Worm (Caenorhabditis elegans) whole organism, late embryonic: ENCODE results near the gene E02H1.6.

Experiments used
- ama-1 ChIP-seq: fragments of 150-350 bp; optimal IDR thresholded peaks from 2 replicates; lab custom pipeline; 2014
- ceh-14 ChIP-seq: sonication (generic microtip); optimal IDR thresholded peaks from 2 replicates; lab custom pipeline; 2016; ENCODE audit warnings: missing genotype, missing genetic modification characterization, missing compliant biosample characterization
- ceh-18 ChIP-seq: sonication (generic microtip); optimal IDR thresholded peaks from 2 replicates; lab custom pipeline; 2016; ENCODE audit warnings: missing genetic modification characterization, missing compliant biosample characterization
- ceh-2 ChIP-seq: sonication (generic microtip); optimal IDR thresholded peaks from 2 replicates; lab custom pipeline; 2016; ENCODE audit warnings: missing genotype, missing genetic modification characterization, missing compliant biosample characterization
- ceh-30 ChIP-seq: fragments of 150-350 bp; optimal IDR thresholded peaks from 2 replicates; lab custom pipeline; 2014; ENCODE audit warnings: missing biosample characterization, missing genetic modification characterization
- ceh-31 ChIP-seq: sonication (generic microtip); optimal IDR thresholded peaks from 2 replicates; lab custom pipeline; 2016; ENCODE audit warnings: missing genetic modification characterization, missing compliant biosample characterization
- ceh-34 ChIP-seq: sonication (generic microtip); optimal IDR thresholded peaks from 2 replicates; lab custom pipeline; 2016; ENCODE audit warnings: mild to moderate bottlenecking, missing genetic modification characterization, missing compliant biosample characterization
- ceh-48 ChIP-seq: sonication (generic microtip); optimal IDR thresholded peaks from 2 replicates; lab custom pipeline; 2016; ENCODE audit warnings: missing genetic modification characterization, inconsistent platforms, missing compliant biosample characterization
- ceh-6 ChIP-seq: fragments of 200-800 bp; sonication (Bioruptor generic); optimal IDR thresholded peaks from 2 replicates; lab custom pipeline; 2018; ENCODE audit warnings: mild to moderate bottlenecking, missing genetic modification characterization, missing compliant biosample characterization
- che-1 ChIP-seq: sonication (generic microtip); optimal IDR thresholded peaks from 2 replicates; lab custom pipeline; 2016; ENCODE audit warnings: mild to moderate bottlenecking, missing genetic modification characterization, missing compliant biosample characterization
- dve-1 ChIP-seq: sonication (generic microtip); optimal IDR thresholded peaks from 2 replicates; lab custom pipeline; 2017; ENCODE audit warnings: antibody characterized with exemption, mild to moderate bottlenecking, missing genetic modification characterization, missing compliant biosample characterization
- elt-2 ChIP-seq: sonication (generic microtip); optimal IDR thresholded peaks from 2 replicates; lab custom pipeline; 2016; ENCODE audit warnings: missing genetic modification reagents, missing genetic modification characterization, missing compliant biosample characterization
- elt-4 ChIP-seq: sonication (generic microtip); optimal IDR thresholded peaks from 2 replicates; lab custom pipeline; 2016; ENCODE audit warnings: missing genetic modification characterization, missing compliant biosample characterization
- fax-1 ChIP-seq: sonication (generic microtip); optimal IDR thresholded peaks from 2 replicates; lab custom pipeline; 2016; ENCODE audit warnings: missing genotype, missing genetic modification characterization, missing compliant biosample characterization
- fkh-10 ChIP-seq: fragments of 150-350 bp; optimal IDR thresholded peaks from 2 replicates; lab custom pipeline; 2014; ENCODE audit warnings: missing biosample characterization, missing genetic modification reagents, missing genetic modification characterization
- fkh-6 ChIP-seq: sonication (generic microtip); optimal IDR thresholded peaks from 2 replicates; lab custom pipeline; 2016; ENCODE audit warnings: missing genetic modification characterization, missing compliant biosample characterization
- hlh-13 ChIP-seq: fragments of 200-800 bp; sonication (Bioruptor generic); optimal IDR thresholded peaks from 2 replicates; lab custom pipeline; 2018; ENCODE audit warnings: mild to moderate bottlenecking, missing genetic modification characterization, missing compliant biosample characterization
- hlh-30 ChIP-seq: sonication (generic microtip); optimal IDR thresholded peaks from 2 replicates; lab custom pipeline; 2017; ENCODE audit warnings: antibody characterized with exemption, missing genetic modification characterization, missing compliant biosample characterization; ENCODE audit not compliant: insufficient read depth
- hlh-6 ChIP-seq: sonication (generic microtip); optimal IDR thresholded peaks from 2 replicates; lab custom pipeline; 2016; ENCODE audit warnings: missing genotype, missing genetic modification characterization, missing compliant biosample characterization
- lim-6 ChIP-seq: sonication (generic microtip); optimal IDR thresholded peaks from 2 replicates; lab custom pipeline; 2016; ENCODE audit warnings: missing genetic modification characterization, missing compliant biosample characterization
- lin-11 ChIP-seq: fragments of 200-800 bp; sonication (Bioruptor generic); optimal IDR thresholded peaks from 2 replicates; lab custom pipeline; 2018; ENCODE audit warnings: mild to moderate bottlenecking, missing genetic modification characterization, missing compliant biosample characterization
- madf-2 ChIP-seq: sonication (generic microtip); optimal IDR thresholded peaks from 2 replicates; lab custom pipeline; 2017; ENCODE audit warnings: missing genetic modification characterization, missing compliant biosample characterization
- mec-3 ChIP-seq: sonication (generic microtip); optimal IDR thresholded peaks from 2 replicates; lab custom pipeline; 2016; ENCODE audit warnings: borderline replicate concordance, missing genetic modification characterization, missing compliant biosample characterization
- nfya-1 ChIP-seq: sonication (generic microtip); optimal IDR thresholded peaks from 2 replicates; lab custom pipeline; 2017; ENCODE audit warnings: missing genetic modification characterization, mild to moderate bottlenecking, missing compliant biosample characterization, antibody characterized with exemption, moderate library complexity
- nhr-232 ChIP-seq: sonication (generic microtip); optimal IDR thresholded peaks from 2 replicates; lab custom pipeline; 2016; ENCODE audit warnings: missing genetic modification characterization, missing compliant biosample characterization
- npax-4 ChIP-seq: sonication (generic microtip); optimal IDR thresholded peaks from 2 replicates; lab custom pipeline; 2016; ENCODE audit warnings: missing genetic modification characterization, missing compliant biosample characterization
- odd-2 ChIP-seq: sonication (generic microtip); optimal IDR thresholded peaks from 2 replicates; lab custom pipeline; 2017; ENCODE audit warnings: antibody characterized with exemption, mild to moderate bottlenecking, missing genetic modification characterization, missing compliant biosample characterization
- pat-9 ChIP-seq: fragments of 200-800 bp; sonication (Bioruptor generic); optimal IDR thresholded peaks from 2 replicates; lab custom pipeline; 2018; ENCODE audit warnings: mild to moderate bottlenecking, missing genetic modification characterization, moderate library complexity, missing compliant biosample characterization
- pax-1 ChIP-seq: fragments of 150-350 bp; optimal IDR thresholded peaks from 2 replicates; lab custom pipeline; 2014; ENCODE audit warnings: missing biosample characterization, missing genetic modification characterization
- pha-4 ChIP-seq: fragments of 150-350 bp; optimal IDR thresholded peaks from 2 replicates; lab custom pipeline; 2018; ENCODE audit warnings: missing biosample characterization, missing genetic modification reagents, missing genetic modification characterization
- ref-2 ChIP-seq: sonication (generic microtip); optimal IDR thresholded peaks from 2 replicates; lab custom pipeline; 2016; ENCODE audit warnings: missing genetic modification characterization, missing compliant biosample characterization
- rnt-1 ChIP-seq: sonication (generic microtip); optimal IDR thresholded peaks from 2 replicates; lab custom pipeline; 2016; ENCODE audit warnings: missing genetic modification characterization, missing compliant biosample characterization
- sdc-2 ChIP-seq: sonication (generic microtip); optimal IDR thresholded peaks from 2 replicates; lab custom pipeline; 2016; ENCODE audit warnings: missing genotype, missing genetic modification characterization, missing compliant biosample characterization
- sox-2 ChIP-seq: fragments of 200-800 bp; sonication (Bioruptor generic); IDR thresholded peaks from 2 replicates; pipeline ENCODE4 v1.3.6; 2022; ENCODE audit warnings: missing genetic modification reagents, missing genetic modification characterization, missing compliant biosample characterization
- sox-4 ChIP-seq: sonication (generic microtip); optimal IDR thresholded peaks from 2 replicates; lab custom pipeline; 2017; ENCODE audit warnings: mild to moderate bottlenecking, missing genetic modification characterization, inconsistent platforms, missing compliant biosample characterization
- syd-9 ChIP-seq: sonication (generic microtip); optimal IDR thresholded peaks from 2 replicates; lab custom pipeline; 2016; ENCODE audit warnings: mild to moderate bottlenecking, missing genetic modification characterization, moderate library complexity, missing compliant biosample characterization
- tbx-2 ChIP-seq: sonication (generic microtip); optimal IDR thresholded peaks from 2 replicates; lab custom pipeline; 2016; ENCODE audit warnings: missing genetic modification characterization, missing compliant biosample characterization
- unc-3 ChIP-seq, 2 experiments: fragments of 200-800 bp in 1 of 2; sonication (Bioruptor generic) in 1 of 2; sonication (generic microtip) in 1 of 2; conservative IDR thresholded peaks in 1 of 2; optimal IDR thresholded peaks in 1 of 2; 2 replicates each; pipeline versions ENCODE4 v1.3.6 to Lab custom; 2016 to 2022; ENCODE audit warnings: missing compliant biosample characterization in 2 of 2, missing genetic modification characterization in 2 of 2, missing genetic modification reagents in 1 of 2
- unc-42 ChIP-seq: sonication (generic microtip); optimal IDR thresholded peaks from 2 replicates; lab custom pipeline; 2016; ENCODE audit warnings: missing genotype, missing genetic modification characterization, missing compliant biosample characterization
- unc-55 ChIP-seq: sonication (generic microtip); optimal IDR thresholded peaks from 2 replicates; lab custom pipeline; 2017; ENCODE audit warnings: missing biosample characterization, missing genetic modification reagents, missing genetic modification characterization
- ztf-16 ChIP-seq: sonication (generic microtip); optimal IDR thresholded peaks from 2 replicates; lab custom pipeline; 2017; ENCODE audit warnings: missing genetic modification characterization, missing compliant biosample characterization

The E02H1.6 gene

ce11 chrII:9614728-9615127, 18.2 kb downstream of the E02H1.6 start, which contains the start of gene hlh-6:
Gene hlh-6 (minus strand): TSS chrII:9614828.
- TF ChIP-seq elt-2 = no peak
- TF ChIP-seq fax-1 = no peak
- TF ChIP-seq mec-3 = no peak
- no peak for TF ChIP-seq sox-2 (GFP tag; lab: Robert Waterston, UW)
- TF ChIP-seq ref-2 = no peak
- no peak for TF ChIP-seq unc-42 (tag; lab: Kevin White, UChicago)
- TF ChIP-seq che-1 (tag; lab: Kevin White, UChicago) = no peak
- no peak for TF ChIP-seq hlh-6 (tag; lab: Kevin White, UChicago)
- TF ChIP-seq odd-2 (tag; lab: Kevin White, UChicago) = no peak
- TF ChIP-seq syd-9 (tag; lab: Kevin White, UChicago) = no peak
- no peak for TF ChIP-seq ceh-14 (tag; lab: Kevin White, UChicago)
- TF ChIP-seq pha-4 = no peak
- no peak for TF ChIP-seq rnt-1 (tag; lab: Kevin White, UChicago)
- no peak for TF ChIP-seq ceh-48 (tag; lab: Kevin White, UChicago)
- TF ChIP-seq, all 69 proteins: peak for 0

- no peak for TF ChIP-seq dve-1 (tag; lab: Kevin White, UChicago)
- no peak for TF ChIP-seq ceh-6 (GFP tag; lab: Kevin White, UChicago)
- no peak for TF ChIP-seq fkh-10 (GFP tag; lab: Kevin White, UChicago)
- no peak for TF ChIP-seq ceh-30 (tag; lab: Kevin White, UChicago)
- TF ChIP-seq sox-4 (tag; lab: Kevin White, UChicago) = no peak
- no peak for TF ChIP-seq npax-4 (tag; lab: Kevin White, UChicago)
- no peak for TF ChIP-seq lim-6 (tag; lab: Kevin White, UChicago)
- no peak for TF ChIP-seq ztf-16 (tag; lab: Kevin White, UChicago)
Observed at ce11 chrII:9617039-9617901, 20.8 kb downstream of the E02H1.6 start, which contains the start of gene hal-3. Gene hal-3 (minus strand): TSS chrII:9617125.

ce11 chrII:9617902-9618245, 21.4 kb downstream of the E02H1.6 start:
- TF ChIP-seq nhr-232 (tag; lab: Kevin White, UChicago) (no peak), unc-55 (GFP tag; lab: Kevin White, UChicago) (no peak), che-1 (tag; lab: Kevin White, UChicago) (no peak), pax-1 (no peak), fkh-10 (GFP tag; lab: Kevin White, UChicago) (no peak)

ce11 chrII:9618759-9619158, 22.3 kb downstream of the E02H1.6 start:
- no peak for TF ChIP-seq hlh-30 (tag; lab: Kevin White, UChicago)
- TF ChIP-seq fkh-10 (GFP tag; lab: Kevin White, UChicago) = no peak
- TF ChIP-seq nfya-1 (tag; lab: Kevin White, UChicago) = no peak
- TF ChIP-seq ama-1 (lab: Kevin White, UChicago) = no peak
- no peak for TF ChIP-seq ceh-2 (tag; lab: Kevin White, UChicago)
- TF ChIP-seq odd-2 (tag; lab: Kevin White, UChicago) = no peak
- TF ChIP-seq ceh-14 (tag; lab: Kevin White, UChicago) = no peak
- TF ChIP-seq pax-1 = no peak
- no peak for TF ChIP-seq fkh-6 (tag; lab: Kevin White, UChicago)

- no peak for TF ChIP-seq hlh-30 (tag; lab: Kevin White, UChicago)
- TF ChIP-seq fkh-10 (GFP tag; lab: Kevin White, UChicago) = no peak
- TF ChIP-seq lin-11 (tag; lab: Kevin White, UChicago) = no peak
- TF ChIP-seq elt-2 = peak; percentile 55
- peak; percentile 82 for TF ChIP-seq unc-55 (GFP tag; lab: Kevin White, UChicago)
- TF ChIP-seq tbx-2 (tag; lab: Kevin White, UChicago) = peak; percentile 29
- TF ChIP-seq elt-4 (tag; lab: Kevin White, UChicago) = no peak
- no peak for TF ChIP-seq unc-3 (GFP tag; conservative IDR thresholded peaks at IDR 0.05; lab: Robert Waterston, UW)
- no peak for TF ChIP-seq unc-3 (tag; optimal IDR thresholded peaks at IDR 0.05; lab: Kevin White, UChicago)
- TF ChIP-seq ceh-31 (tag; lab: Kevin White, UChicago) = no peak
- TF ChIP-seq ama-1 (lab: Kevin White, UChicago) = no peak
- no peak for TF ChIP-seq pha-4
- TF ChIP-seq ceh-34 = peak; percentile 89
- TF ChIP-seq nfya-1 (tag; lab: Kevin White, UChicago) = peak; percentile 36
- no peak for TF ChIP-seq dve-1 (tag; lab: Kevin White, UChicago)
- TF ChIP-seq pax-1 = no peak
- TF ChIP-seq ceh-18 (tag; lab: Kevin White, UChicago) = peak; percentile 63
- no peak for TF ChIP-seq hlh-13 (GFP tag; lab: Kevin White, UChicago)
- no peak for TF ChIP-seq pat-9 (tag; lab: Kevin White, UChicago)
- TF ChIP-seq madf-2 = peak; percentile 33
- TF ChIP-seq rnt-1 (tag; lab: Kevin White, UChicago) = peak; percentile 20
- TF ChIP-seq sdc-2 (tag; lab: Kevin White, UChicago) = no peak
Observed at ce11 chrII:9619402-9619862, 22.9 kb downstream of the E02H1.6 start.
